Worm (Caenorhabditis elegans) whole organism, L4 larva: ENCODE results near the gene F54D8.10.

ENCODE experiments used
- F26F4.8 ChIP-seq: fragments of 200-800 bp; sonication (Bioruptor generic); conservative IDR thresholded peaks from 2 replicates; pipeline ENCODE4 v1.3.6; 2022; ENCODE audit warnings: missing genetic modification characterization, missing compliant biosample characterization
- R02D3.7 ChIP-seq: fragments of 150-350 bp; sonication (generic microtip); optimal IDR thresholded peaks from 3 replicates; lab custom pipeline; 2014; ENCODE audit warnings: missing biosample characterization, missing genetic modification characterization
- Y105C5A.15 ChIP-seq: fragments of 200-800 bp; sonication (Bioruptor generic); IDR thresholded peaks from 2 replicates; pipeline ENCODE4 v1.3.6; 2022; ENCODE audit warnings: missing genetic modification characterization, missing compliant biosample characterization
- Y48G9A.11 ChIP-seq: fragments of 200-800 bp; sonication (Bioruptor generic); IDR thresholded peaks from 2 replicates; pipeline ENCODE4 v1.3.6; 2022; ENCODE audit warnings: missing genetic modification reagents, missing genetic modification characterization, missing compliant biosample characterization
- ZK546.5 ChIP-seq, 2 experiments: sonication (generic microtip); optimal IDR thresholded peaks; 2 replicates each; lab custom pipeline; 2017; ENCODE audit warnings: missing biosample characterization in 2 of 2, missing genetic modification characterization in 2 of 2
- aha-1 ChIP-seq: fragments of 150-350 bp; peaks from one replicate; lab custom pipeline; 2014; ENCODE audit warnings: missing biosample characterization, missing genetic modification characterization
- ceh-62 ChIP-seq: sonication (generic microtip); optimal IDR thresholded peaks from 2 replicates; lab custom pipeline; 2017; ENCODE audit warnings: missing biosample characterization, missing genetic modification characterization
- daf-16 ChIP-seq, 3 experiments: sonication (generic microtip); optimal IDR thresholded peaks; 2 replicates each; lab custom pipeline; 2016 to 2017; ENCODE audit warnings: missing genetic modification characterization in 3 of 3, missing genetic modification reagents in 3 of 3, mild to moderate bottlenecking in 2 of 3, missing compliant biosample characterization in 2 of 3, missing biosample characterization in 1 of 3, moderate library complexity in 1 of 3
- daf-19 ChIP-seq: fragments of 200-800 bp; sonication (Bioruptor generic); conservative IDR thresholded peaks from 2 replicates; pipeline ENCODE4 v1.3.6; 2022; ENCODE audit warnings: missing genetic modification characterization, missing compliant biosample characterization
- daf-8 ChIP-seq: fragments of 200-800 bp; sonication (Bioruptor generic); IDR thresholded peaks from 2 replicates; pipeline ENCODE4 v1.3.6; 2022; ENCODE audit warnings: missing genetic modification characterization, missing compliant biosample characterization
- dmd-8 ChIP-seq: fragments of 200-800 bp; sonication (Bioruptor generic); IDR thresholded peaks from 2 replicates; pipeline ENCODE4 v1.3.6; 2022; ENCODE audit warnings: missing genetic modification characterization, missing compliant biosample characterization
- dpl-1 ChIP-seq: fragments of 150-350 bp; optimal IDR thresholded peaks from 2 replicates; lab custom pipeline; 2014; ENCODE audit warnings: missing biosample characterization, missing genetic modification reagents, missing genetic modification characterization
- egl-27 ChIP-seq: sonication (generic microtip); optimal IDR thresholded peaks from 3 replicates; lab custom pipeline; 2017; ENCODE audit warnings: missing biosample characterization, missing genetic modification reagents, missing genetic modification characterization
- fkh-10 ChIP-seq: fragments of 150-350 bp; optimal IDR thresholded peaks from 2 replicates; lab custom pipeline; 2014; ENCODE audit warnings: missing biosample characterization, missing genetic modification reagents, missing genetic modification characterization
- fos-1 ChIP-seq: fragments of 150-350 bp; optimal IDR thresholded peaks from 2 replicates; lab custom pipeline; 2014; ENCODE audit warnings: missing biosample characterization, missing genetic modification characterization
- hif-1 ChIP-seq, 2 experiments: sonication (generic microtip); optimal IDR thresholded peaks; 2 replicates each; lab custom pipeline; 2016 to 2017; ENCODE audit warnings: missing compliant biosample characterization in 2 of 2, missing genetic modification characterization in 2 of 2, missing genetic modification reagents in 2 of 2, missing genotype in 2 of 2, mild to moderate bottlenecking in 1 of 2
- hlh-11 ChIP-seq: fragments of 200-800 bp; sonication (Bioruptor generic); optimal IDR thresholded peaks from 2 replicates; lab custom pipeline; 2018; ENCODE audit warnings: mild to moderate bottlenecking, missing genetic modification characterization, missing compliant biosample characterization
- lin-1 ChIP-seq: fragments of 200-800 bp; sonication (Bioruptor generic); IDR thresholded peaks from 2 replicates; pipeline ENCODE4 v1.3.6; 2022; ENCODE audit warnings: missing genetic modification reagents, missing genetic modification characterization, missing compliant biosample characterization
- lin-13 ChIP-seq: fragments of 150-350 bp; optimal IDR thresholded peaks from 2 replicates; lab custom pipeline; 2014; ENCODE audit warnings: missing biosample characterization, missing genetic modification reagents, missing genetic modification characterization
- lin-39 ChIP-seq: fragments of 150-350 bp; optimal IDR thresholded peaks from 2 replicates; lab custom pipeline; 2014; ENCODE audit warnings: missing biosample characterization, missing genetic modification reagents, missing genetic modification characterization
- madf-9 ChIP-seq: fragments of 200-800 bp; sonication (Bioruptor generic); conservative IDR thresholded peaks from 2 replicates; pipeline ENCODE4 v1.3.6; 2022; ENCODE audit warnings: missing genetic modification reagents, missing genetic modification characterization, missing compliant biosample characterization
- mdt-29 ChIP-seq: fragments of 200-800 bp; sonication (Bioruptor generic); IDR thresholded peaks from 2 replicates; pipeline ENCODE4 v1.3.6; 2022; ENCODE audit warnings: missing genetic modification reagents, missing genetic modification characterization, missing compliant biosample characterization
- mes-2 ChIP-seq: sonication (generic microtip); optimal IDR thresholded peaks from 2 replicates; lab custom pipeline; 2016; ENCODE audit warnings: missing genotype, mild to moderate bottlenecking, missing genetic modification characterization, missing compliant biosample characterization; ENCODE audit not compliant: poor library complexity, severe bottlenecking
- mxl-3 ChIP-seq: fragments of 200-800 bp; sonication (Bioruptor generic); optimal IDR thresholded peaks from 2 replicates; lab custom pipeline; 2018; ENCODE audit warnings: mild to moderate bottlenecking, missing genetic modification characterization, missing compliant biosample characterization
- nhr-102 ChIP-seq: sonication (generic microtip); optimal IDR thresholded peaks from 2 replicates; lab custom pipeline; 2016; ENCODE audit warnings: mild to moderate bottlenecking, missing genetic modification characterization, moderate library complexity, missing compliant biosample characterization
- nhr-28 ChIP-seq: fragments of 150-350 bp; optimal IDR thresholded peaks from 2 replicates; lab custom pipeline; 2014; ENCODE audit warnings: missing biosample characterization, missing genetic modification characterization
- nhr-6 ChIP-seq: fragments of 150-350 bp; optimal IDR thresholded peaks from 2 replicates; lab custom pipeline; 2014; ENCODE audit warnings: missing biosample characterization, missing genetic modification characterization
- pha-4 ChIP-seq, 2 experiments: fragments of 150-350 bp in 1 of 2; fragments of 200-800 bp in 1 of 2; sonication (Bioruptor generic) in 1 of 2; IDR thresholded peaks in 1 of 2; optimal IDR thresholded peaks in 1 of 2; 2 replicates each; pipeline versions ENCODE4 v1.3.6 to Lab custom; 2014 to 2022; ENCODE audit warnings: missing genetic modification characterization in 2 of 2, missing genetic modification reagents in 2 of 2, missing biosample characterization in 1 of 2, missing compliant biosample characterization in 1 of 2
- php-3 ChIP-seq: fragments of 200-800 bp; sonication (Bioruptor generic); IDR thresholded peaks from 2 replicates; pipeline ENCODE4 v1.3.6; 2022; ENCODE audit warnings: missing genetic modification reagents, missing genetic modification characterization, missing compliant biosample characterization
- set-16 ChIP-seq: fragments of 200-800 bp; sonication (Bioruptor generic); IDR thresholded peaks from 2 replicates; pipeline ENCODE4 v1.3.6; 2022; ENCODE audit warnings: missing genetic modification reagents, missing genetic modification characterization, missing compliant biosample characterization
- skn-1 ChIP-seq: fragments of 150-350 bp; optimal IDR thresholded peaks from 2 replicates; lab custom pipeline; 2014; ENCODE audit warnings: missing biosample characterization, missing genetic modification characterization
- snpc-1.2 ChIP-seq: fragments of 200-800 bp; sonication (Bioruptor generic); IDR thresholded peaks from 2 replicates; pipeline ENCODE4 v1.3.6; 2022; ENCODE audit warnings: missing genetic modification reagents, missing genetic modification characterization, missing compliant biosample characterization
- unc-62 ChIP-seq, 3 experiments: fragments of 150-350 bp in 1 of 3; sonication (generic microtip); optimal IDR thresholded peaks in 2 of 3; peaks in 1 of 3; 1 replicate in 1 of 3; 2 replicates in 2 of 3; lab custom pipeline; 2014 to 2017; ENCODE audit warnings: missing biosample characterization in 3 of 3, missing genetic modification characterization in 3 of 3, missing genetic modification reagents in 3 of 3, missing genotype in 1 of 3
- vab-7 ChIP-seq: fragments of 200-800 bp; sonication (Bioruptor generic); IDR thresholded peaks from 2 replicates; pipeline ENCODE4 v1.3.6; 2022; ENCODE audit warnings: missing genetic modification reagents, missing genetic modification characterization, missing compliant biosample characterization
- ztf-11 ChIP-seq: fragments of 150-350 bp; optimal IDR thresholded peaks from 2 replicates; lab custom pipeline; 2014; ENCODE audit warnings: missing biosample characterization, missing genetic modification characterization

The F54D8.10 gene

DNA sequence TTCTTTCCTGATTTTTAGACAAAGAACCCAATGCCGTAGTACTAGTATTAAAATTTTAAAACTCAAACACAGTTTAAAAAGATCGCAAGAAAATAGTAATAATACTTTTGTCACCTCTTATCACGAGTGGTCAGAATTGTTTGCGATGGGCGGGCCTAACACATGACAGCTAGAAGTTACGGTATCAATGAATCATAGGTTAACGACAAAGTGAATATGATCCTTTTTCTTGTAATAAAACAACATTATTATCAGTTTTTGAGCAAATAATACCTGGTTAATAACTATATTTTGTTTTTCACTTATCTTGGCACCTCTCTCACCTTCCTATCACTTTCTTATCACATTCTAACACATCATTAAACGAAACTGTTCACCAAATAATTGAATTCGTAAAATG, 18.4 kb downstream of the F54D8.10 start (continued):
- no peak for TF ChIP-seq mxl-3 (GFP tag; lab: Kevin White, UChicago)
- TF ChIP-seq egl-27 (tag; lab: Kevin White, UChicago), result no peak
- no peak for TF ChIP-seq F26F4.8 (GFP tag; lab: Robert Waterston, UW)
- TF ChIP-seq Y48G9A.11 (GFP tag; lab: Robert Waterston, UW), result no peak
- TF ChIP-seq mdt-29 (GFP tag; lab: Robert Waterston, UW), result no peak
- no peak for TF ChIP-seq pha-4 (GFP tag; IDR thresholded peaks at IDR 0.05; lab: Robert Waterston, UW)
- no peak for TF ChIP-seq pha-4 (tag; optimal IDR thresholded peaks at IDR 0.05; lab: Kevin White, UChicago)
- no peak for TF ChIP-seq dpl-1 (GFP tag; lab: Kevin White, UChicago)
- TF ChIP-seq ZK546.5 (tag; optimal IDR thresholded peaks at IDR 0.05; lab: Kevin White, UChicago), result no peak
- TF ChIP-seq nhr-28 (tag; lab: Kevin White, UChicago), result peak; percentile 35
- no peak for TF ChIP-seq fkh-10 (GFP tag; lab: Kevin White, UChicago)
- no peak for TF ChIP-seq daf-8 (GFP tag; lab: Robert Waterston, UW)
- TF ChIP-seq ztf-11 (tag; lab: Kevin White, UChicago), result no peak
- TF ChIP-seq skn-1 (tag; lab: Kevin White, UChicago), result no peak
- TF ChIP-seq hif-1 (tag; optimal IDR thresholded peaks at IDR 0.05; lab: Kevin White, UChicago), result no peak
- no peak for TF ChIP-seq dmd-8 (GFP tag; lab: Robert Waterston, UW)
- no peak for TF ChIP-seq daf-16 (GFP tag; optimal IDR thresholded peaks at IDR 0.05; lab: Kevin White, UChicago)
- peak; percentile 73 for TF ChIP-seq daf-16 (tag; optimal IDR thresholded peaks at IDR 0.05; lab: Kevin White, UChicago)
- no peak for TF ChIP-seq mes-2 (tag; lab: Kevin White, UChicago)
- TF ChIP-seq ceh-62 (tag; lab: Kevin White, UChicago), result no peak
- TF ChIP-seq hlh-11 (tag; lab: Kevin White, UChicago), result peak; percentile 23
- TF ChIP-seq lin-1 (GFP tag; lab: Robert Waterston, UW), result no peak
- no peak for TF ChIP-seq vab-7
- TF ChIP-seq lin-13 (GFP tag; lab: Kevin White, UChicago), result no peak
- TF ChIP-seq php-3 (GFP tag; lab: Robert Waterston, UW), result peak; percentile 92
- no peak for TF ChIP-seq R02D3.7 (tag; lab: Kevin White, UChicago)

DNA sequence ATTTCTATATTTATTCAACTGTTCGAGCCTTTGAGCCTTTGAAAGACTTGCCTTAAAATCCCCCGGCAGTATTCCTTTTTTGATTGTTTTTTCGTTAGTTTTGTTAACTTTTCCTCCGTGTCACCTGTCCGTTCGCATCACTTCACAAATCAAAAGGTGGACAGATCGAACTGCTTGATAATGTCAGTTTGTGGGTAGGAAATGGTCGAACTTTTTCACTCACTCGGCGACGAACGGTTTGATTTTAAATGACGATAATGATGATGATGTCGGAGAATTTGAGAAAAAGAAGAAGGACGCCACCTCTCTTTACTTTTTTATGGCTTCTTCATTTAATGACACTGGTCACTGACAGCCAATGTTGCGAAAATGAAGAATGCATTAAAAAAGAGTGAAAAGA, 24.5 kb downstream of the F54D8.10 start:
- no peak for TF ChIP-seq snpc-1.2
- TF ChIP-seq vab-7, result no peak
- no peak for TF ChIP-seq mxl-3 (GFP tag; lab: Kevin White, UChicago)
- TF ChIP-seq Y105C5A.15 (GFP tag; lab: Robert Waterston, UW), result no peak
- TF ChIP-seq lin-39, result no peak
- no peak for TF ChIP-seq daf-19 (GFP tag; lab: Robert Waterston, UW)
- TF ChIP-seq nhr-102 (tag; lab: Kevin White, UChicago), result no peak
- TF ChIP-seq nhr-6, result no peak
- no peak for TF ChIP-seq set-16
- no peak for TF ChIP-seq egl-27 (tag; lab: Kevin White, UChicago)
- TF ChIP-seq fos-1 (tag; lab: Kevin White, UChicago), result no peak
- no peak for TF ChIP-seq skn-1 (tag; lab: Kevin White, UChicago)
- no peak for TF ChIP-seq php-3 (GFP tag; lab: Robert Waterston, UW)
- TF ChIP-seq aha-1 (tag; lab: Kevin White, UChicago), result no peak

DNA sequence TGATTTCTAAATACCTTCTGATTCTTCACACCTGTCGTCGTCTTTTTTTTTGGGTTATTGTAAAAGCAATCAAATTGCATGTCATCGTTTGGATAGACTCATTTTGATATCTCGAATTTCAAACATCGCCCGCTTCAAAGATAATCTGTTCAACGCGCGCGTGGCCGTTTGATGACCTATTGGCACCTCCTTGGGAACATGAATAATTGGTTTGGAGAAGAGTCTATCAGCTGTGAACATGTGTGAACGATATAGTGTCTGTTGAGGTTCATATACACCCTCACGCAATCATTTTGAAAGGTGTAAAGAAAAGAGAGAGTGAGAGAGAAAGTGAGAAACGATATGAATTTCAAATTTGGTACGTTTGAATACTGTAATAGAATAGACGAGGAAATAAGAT, 26.0 kb downstream of the F54D8.10 start:
- peak; percentile 74 for TF ChIP-seq aha-1 (tag; lab: Kevin White, UChicago)
- TF ChIP-seq nhr-28 (tag; lab: Kevin White, UChicago), result no peak
- TF ChIP-seq, all 104 proteins: peak for 1

DNA sequence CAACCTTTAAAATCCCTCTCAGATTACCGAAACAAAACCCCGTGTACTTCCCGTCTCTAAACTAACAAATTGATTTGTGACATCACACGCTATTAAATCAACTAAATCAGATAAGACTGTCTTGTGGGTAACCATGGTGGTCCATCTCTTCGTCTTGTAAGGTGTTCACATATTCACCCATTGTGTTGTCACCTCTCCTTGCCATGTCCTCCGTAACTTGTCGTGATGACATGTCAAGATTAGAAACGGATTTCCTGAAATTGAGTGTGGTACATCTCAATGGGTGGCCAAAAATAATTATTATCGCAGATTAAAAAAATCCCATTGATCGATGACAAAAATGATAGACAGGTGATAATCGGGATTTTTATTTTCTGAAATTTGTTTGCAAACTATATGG, 29.8 kb downstream of the F54D8.10 start:
- TF ChIP-seq unc-62 (GFP tag; optimal IDR thresholded peaks at IDR 0.05 in 1 of 2; lab: Kevin White, UChicago) (peak in 1 of 2 experiments; percentile 61), unc-62 (tag; optimal IDR thresholded peaks at IDR 0.05; lab: Kevin White, UChicago) (no peak), madf-9 (GFP tag; lab: Robert Waterston, UW) (no peak)
